Fruit fly (Drosophila melanogaster): ENCODE data around the gene CG7772.
"Not testable (repeated sequence)": the region's sequence is repeated elsewhere in the genome, so short reads cannot be mapped to it uniquely, and the experiment has no call there.

dm6 chrX:17889247-17889646, 17.8 kb downstream of the CG7772 start, which contains the start of gene Gss1:
- not testable (repeated sequence) for TF ChIP-seq Dll (optimal IDR thresholded peaks at IDR 0.05); usp (GFP tag; optimal IDR thresholded peaks at IDR 0.05)
